Fruit fly (Drosophila melanogaster) whole organism, embryonic: ENCODE measurements around the gene CG33341.

Experiments used
- Adf1 ChIP-seq: fragments of 200-800 bp; sonication (Bioruptor generic); IDR thresholded peaks from 2 replicates; pipeline ENCODE4 v1.3.6; 2022; ENCODE audit warnings: missing biosample characterization, missing genetic modification characterization
- Bteb2 ChIP-seq: fragments of 200-800 bp; sonication (Bioruptor generic); optimal IDR thresholded peaks from 2 replicates; lab custom pipeline; 2016; ENCODE audit warnings: missing biosample characterization, missing genetic modification characterization
- CG10431 ChIP-seq: fragments of 200-800 bp; sonication (Bioruptor generic); optimal IDR thresholded peaks from 3 replicates; lab custom pipeline; 2018; ENCODE audit warnings: missing biosample characterization, mild to moderate bottlenecking, missing genetic modification characterization
- CG12071 ChIP-seq: fragments of 200-800 bp; sonication (Bioruptor generic); optimal IDR thresholded peaks from 3 replicates; lab custom pipeline; 2018; ENCODE audit warnings: missing biosample characterization, mild to moderate bottlenecking, missing genetic modification characterization
- CG12659 ChIP-seq: fragments of 200-800 bp; sonication (Bioruptor generic); optimal IDR thresholded peaks from 3 replicates; lab custom pipeline; 2017; ENCODE audit warnings: mild to moderate bottlenecking, missing biosample characterization, missing genetic modification reagents, missing genetic modification characterization
- CG13424 ChIP-seq: fragments of 200-800 bp; sonication (Bioruptor generic); optimal IDR thresholded peaks from 2 replicates; lab custom pipeline; 2019; ENCODE audit warnings: missing biosample characterization, mild to moderate bottlenecking, missing genetic modification characterization, moderate library complexity
- CG17385 ChIP-seq: fragments of 200-800 bp; sonication (Bioruptor generic); optimal IDR thresholded peaks from 3 replicates; lab custom pipeline; 2018; ENCODE audit warnings: missing biosample characterization, mild to moderate bottlenecking, missing genetic modification characterization
- CG18476 ChIP-seq: fragments of 200-800 bp; sonication (Bioruptor generic); optimal IDR thresholded peaks from 2 replicates; lab custom pipeline; 2016; ENCODE audit warnings: missing biosample characterization, mild to moderate bottlenecking, missing genetic modification characterization
- CG2202 ChIP-seq: fragments of 200-800 bp; sonication (Bioruptor generic); optimal IDR thresholded peaks from 2 replicates; lab custom pipeline; 2018; ENCODE audit warnings: missing biosample characterization, mild to moderate bottlenecking, missing genetic modification characterization
- CG30403 ChIP-seq: fragments of 200-800 bp; sonication (Bioruptor generic); optimal IDR thresholded peaks from 3 replicates; lab custom pipeline; 2016; ENCODE audit warnings: missing biosample characterization, missing genetic modification characterization
- CG4282 ChIP-seq: fragments of 200-800 bp; sonication (Bioruptor generic); optimal IDR thresholded peaks from 2 replicates; lab custom pipeline; 2016; ENCODE audit warnings: missing biosample characterization, missing genetic modification characterization
- CG43689 ChIP-seq: fragments of 200-800 bp; sonication (Bioruptor generic); IDR thresholded peaks from 2 replicates; pipeline ENCODE4 v1.3.6; 2022; ENCODE audit warnings: missing biosample characterization, missing genetic modification characterization
- CG4404 ChIP-seq: fragments of 200-800 bp; sonication (Bioruptor generic); IDR thresholded peaks from 2 replicates; pipeline ENCODE4 v1.3.6; 2022; ENCODE audit warnings: missing biosample characterization, missing genetic modification characterization
- CG4617 ChIP-seq: fragments of 200-800 bp; sonication (Bioruptor generic); optimal IDR thresholded peaks from 3 replicates; lab custom pipeline; 2016; ENCODE audit warnings: missing biosample characterization, missing genetic modification characterization, borderline replicate concordance
- CG4707 ChIP-seq: fragments of 200-800 bp; sonication (Bioruptor generic); optimal IDR thresholded peaks from 2 replicates; lab custom pipeline; 2018; ENCODE audit warnings: missing biosample characterization, mild to moderate bottlenecking, missing genetic modification characterization, moderate library complexity
- CG7839 ChIP-seq: fragments of 200-800 bp; sonication (Bioruptor generic); optimal IDR thresholded peaks from 3 replicates; lab custom pipeline; 2018; ENCODE audit warnings: missing biosample characterization, mild to moderate bottlenecking, missing genetic modification characterization, moderate library complexity
- CG7963 ChIP-seq: fragments of 200-800 bp; sonication (Bioruptor generic); IDR thresholded peaks from 3 replicates; pipeline ENCODE4 v1.3.6; 2022; ENCODE audit warnings: missing biosample characterization, missing genetic modification characterization; ENCODE audit not compliant: partially characterized antibody
- Chrac-16 ChIP-seq: fragments of 200-800 bp; sonication (Bioruptor generic); optimal IDR thresholded peaks from 3 replicates; lab custom pipeline; 2016; ENCODE audit warnings: missing biosample characterization, missing genetic modification characterization
- CkIIα-i1 ChIP-seq: fragments of 200-800 bp; sonication (Bioruptor generic); IDR thresholded peaks from 2 replicates; pipeline ENCODE4 v1.3.6; 2022; ENCODE audit warnings: missing biosample characterization, missing genetic modification characterization
- D ChIP-seq, 2 experiments: fragments of 200-800 bp in 1 of 2; fragments of >200 bp in 1 of 2; sonication (Bioruptor generic) in 1 of 2; optimal IDR thresholded peaks; 2 replicates in 1 of 2; 3 replicates in 1 of 2; lab custom pipeline; 2017; ENCODE audit warnings: mild to moderate bottlenecking in 1 of 2, missing biosample characterization in 1 of 2, missing genetic modification characterization in 1 of 2, missing genetic modification reagents in 1 of 2
- Dll ChIP-seq: fragments of 200-800 bp; sonication (Bioruptor generic); IDR thresholded peaks from 4 replicates; pipeline ENCODE4 v1.3.6; 2022; ENCODE audit warnings: missing biosample characterization, missing genetic modification characterization; ENCODE audit not compliant: partially characterized antibody
- Lhr ChIP-seq: fragments of 200-800 bp; sonication (Bioruptor generic); optimal IDR thresholded peaks from 3 replicates; lab custom pipeline; 2017; ENCODE audit warnings: mild to moderate bottlenecking, missing biosample characterization, missing genetic modification reagents, missing genetic modification characterization
- Ravus ChIP-seq: fragments of 200-800 bp; sonication (Bioruptor generic); IDR thresholded peaks from 2 replicates; pipeline ENCODE4 v1.3.6; 2022; ENCODE audit warnings: missing biosample characterization, missing genetic modification characterization
- Rx ChIP-seq: fragments of 200-800 bp; sonication (Bioruptor generic); IDR thresholded peaks from 2 replicates; pipeline ENCODE4 v1.3.6; 2022; ENCODE audit warnings: missing biosample characterization, missing genetic modification characterization
- Six4 ChIP-seq: fragments of 200-800 bp; sonication (Bioruptor generic); optimal IDR thresholded peaks from 2 replicates; lab custom pipeline; 2016; ENCODE audit warnings: missing biosample characterization, missing genetic modification characterization
- Xbp1 ChIP-seq: fragments of 200-800 bp; sonication (Bioruptor generic); optimal IDR thresholded peaks from 3 replicates; lab custom pipeline; 2016; ENCODE audit warnings: missing biosample characterization, mild to moderate bottlenecking, missing genetic modification characterization
- YL-1 ChIP-seq: fragments of 200-800 bp; sonication (Bioruptor generic); optimal IDR thresholded peaks from 3 replicates; lab custom pipeline; 2017; ENCODE audit warnings: missing biosample characterization, mild to moderate bottlenecking, missing genetic modification characterization
- caup ChIP-seq: fragments of 200-800 bp; sonication (Bioruptor generic); optimal IDR thresholded peaks from 3 replicates; lab custom pipeline; 2017; ENCODE audit warnings: missing biosample characterization, mild to moderate bottlenecking, missing genetic modification characterization, moderate library complexity; ENCODE audit not compliant: severe bottlenecking
- chn ChIP-seq: fragments of 200-800 bp; sonication (Bioruptor generic); optimal IDR thresholded peaks from 2 replicates; lab custom pipeline; 2016; ENCODE audit warnings: missing biosample characterization, missing genetic modification characterization
- croc ChIP-seq: fragments of 200-800 bp; sonication (Bioruptor generic); conservative IDR thresholded peaks from 3 replicates; pipeline ENCODE4 v1.3.6; 2022; ENCODE audit warnings: missing biosample characterization, missing genetic modification characterization
- en ChIP-seq: fragments of 200-800 bp; sonication (Bioruptor generic); optimal IDR thresholded peaks from 2 replicates; lab custom pipeline; 2016; ENCODE audit warnings: missing biosample characterization, missing genetic modification characterization
- eyg ChIP-seq: fragments of 200-800 bp; sonication (Bioruptor generic); optimal IDR thresholded peaks from 3 replicates; lab custom pipeline; 2016; ENCODE audit warnings: missing biosample characterization, missing genetic modification characterization
- gsb ChIP-seq: fragments of 200-800 bp; sonication (Bioruptor generic); IDR thresholded peaks from 2 replicates; pipeline ENCODE4 v1.3.6; 2022; ENCODE audit warnings: missing biosample characterization, missing genetic modification characterization
- gsb-n ChIP-seq: fragments of 200-800 bp; sonication (Bioruptor generic); optimal IDR thresholded peaks from 3 replicates; lab custom pipeline; 2018; ENCODE audit warnings: missing biosample characterization, mild to moderate bottlenecking, missing genetic modification characterization
- hth ChIP-seq: fragments of >200 bp; optimal IDR thresholded peaks from 2 replicates; lab custom pipeline; 2017; ENCODE audit warnings: inconsistent platforms
- insv ChIP-seq, 2 experiments: fragments of 200-800 bp; sonication (Bioruptor generic); optimal IDR thresholded peaks; 3 replicates each; lab custom pipeline; 2016 to 2018; ENCODE audit warnings: missing biosample characterization in 2 of 2, missing genetic modification characterization in 2 of 2
- kah ChIP-seq: fragments of 200-800 bp; sonication (Bioruptor generic); optimal IDR thresholded peaks from 2 replicates; lab custom pipeline; 2018; ENCODE audit warnings: missing biosample characterization, mild to moderate bottlenecking, missing genetic modification characterization
- knrl ChIP-seq: fragments of 200-800 bp; sonication (Bioruptor generic); IDR thresholded peaks from 3 replicates; pipeline ENCODE4 v1.3.6; 2022; ENCODE audit warnings: missing biosample characterization, missing genetic modification characterization; ENCODE audit not compliant: partially characterized antibody
- lilli ChIP-seq: fragments of 200-800 bp; sonication (Bioruptor generic); optimal IDR thresholded peaks from 3 replicates; lab custom pipeline; 2016; ENCODE audit warnings: missing biosample characterization, missing genetic modification characterization
- mirr ChIP-seq: fragments of 200-800 bp; sonication (Bioruptor generic); optimal IDR thresholded peaks from 3 replicates; lab custom pipeline; 2018; ENCODE audit warnings: missing biosample characterization, mild to moderate bottlenecking, missing genetic modification characterization
- nau ChIP-seq: fragments of 200-800 bp; sonication (Bioruptor generic); optimal IDR thresholded peaks from 3 replicates; lab custom pipeline; 2017; ENCODE audit warnings: missing biosample characterization, mild to moderate bottlenecking, missing genetic modification characterization, missing genetic modification reagents
- pan ChIP-seq, 4 experiments: fragments of >200 bp in 3 of 4; fragments of 200-800 bp in 1 of 4; sonication (Bioruptor generic) in 1 of 4; optimal IDR thresholded peaks in 3 of 4; IDR thresholded peaks in 1 of 4; 2 replicates each; pipeline versions ENCODE4 v1.3.6 to Lab custom; 2017 to 2022; ENCODE audit warnings: missing biosample characterization in 2 of 4, missing genetic modification characterization in 2 of 4, mixed read lengths in 1 of 4
- sim ChIP-seq: fragments of 200-800 bp; sonication (Bioruptor generic); IDR thresholded peaks from 2 replicates; pipeline ENCODE4 v1.3.6; 2022; ENCODE audit warnings: missing biosample characterization, missing genetic modification characterization
- sima ChIP-seq: fragments of 200-800 bp; sonication (Bioruptor generic); optimal IDR thresholded peaks from 2 replicates; lab custom pipeline; 2016; ENCODE audit warnings: missing biosample characterization, missing genetic modification characterization
- slou ChIP-seq: fragments of 200-800 bp; sonication (Bioruptor generic); optimal IDR thresholded peaks from 3 replicates; lab custom pipeline; 2016; ENCODE audit warnings: missing biosample characterization, missing genetic modification characterization
- ssp ChIP-seq: fragments of 200-800 bp; sonication (Bioruptor generic); IDR thresholded peaks from 2 replicates; pipeline ENCODE4 v1.3.6; 2022; ENCODE audit warnings: missing biosample characterization, missing genetic modification characterization
- stwl ChIP-seq: fragments of 200-800 bp; sonication (Bioruptor generic); optimal IDR thresholded peaks from 3 replicates; lab custom pipeline; 2018; ENCODE audit warnings: missing biosample characterization, mild to moderate bottlenecking, missing genetic modification characterization, moderate library complexity
- unc-4 ChIP-seq: fragments of 200-800 bp; sonication (Bioruptor generic); IDR thresholded peaks from 2 replicates; pipeline ENCODE4 v1.3.6; 2022; ENCODE audit warnings: missing biosample characterization, missing genetic modification characterization; ENCODE audit not compliant: partially characterized antibody

CG33341 gene

dm6 chr3R:24348420-24349190, 19.6 kb upstream of the CG33341 start, which contains the start of the genes CG5746 and CG6454 (continued):
- peak; percentile 95 for TF ChIP-seq CG17385 (GFP tag; lab: Kevin White, UChicago)
- no peak for TF ChIP-seq sim (GFP tag; lab: Robert Waterston, UW)
- TF ChIP-seq eyg (GFP tag; lab: Kevin White, UChicago) = peak; percentile 11
- TF ChIP-seq ssp = no peak
- no peak for TF ChIP-seq CG12071
- no peak for TF ChIP-seq mirr (GFP tag; lab: Kevin White, UChicago)
- peak; percentile 31; the same call in 1 of the 2 replicates for TF ChIP-seq Rx
- 0 out of 4 replicates have a peak, but pooled peaks have one; percentile 19 for TF ChIP-seq Dll
- TF ChIP-seq Xbp1 (GFP tag; lab: Kevin White, UChicago) = peak; percentile 68
- TF ChIP-seq Chrac-16 = peak; percentile 64
- TF ChIP-seq slou (GFP tag; lab: Kevin White, UChicago) = no peak
- no peak for TF ChIP-seq gsb-n
- no peak for TF ChIP-seq hth (lab: Kevin White, UChicago)
- TF ChIP-seq Ravus (GFP tag; lab: Robert Waterston, UW) = no peak
- TF ChIP-seq CG4617 (GFP tag; lab: Kevin White, UChicago) = peak; percentile 75
- no peak for TF ChIP-seq CG10431 (GFP tag; lab: Kevin White, UChicago)
- TF ChIP-seq chn (GFP tag; lab: Kevin White, UChicago) = peak; percentile 65
- TF ChIP-seq pan (optimal IDR thresholded peaks at IDR 0.05; lab: Kevin White, UChicago) = no peak
- TF ChIP-seq pan (GFP tag; optimal IDR thresholded peaks at IDR 0.05 in 1 of 2, IDR thresholded peaks at IDR 0.05 in 1 of 2) = no peak
- no peak for TF ChIP-seq CG4282 (GFP tag; lab: Kevin White, UChicago)
- peak; percentile 78 for TF ChIP-seq CG30403 (GFP tag; lab: Kevin White, UChicago)
- no peak for TF ChIP-seq CG7839 (tag; lab: Kevin White, UChicago)
- peak; percentile 1 for TF ChIP-seq sima (GFP tag; lab: Kevin White, UChicago)
- TF ChIP-seq stwl (tag; lab: Kevin White, UChicago) = peak; percentile 48
- no peak for TF ChIP-seq gsb (GFP tag; lab: Robert Waterston, UW)
- no peak for TF ChIP-seq insv (GFP tag; optimal IDR thresholded peaks at IDR 0.05; lab: Kevin White, UChicago)
- no peak for TF ChIP-seq kah (GFP tag; lab: Kevin White, UChicago)
- peak; percentile 41 for TF ChIP-seq CG18476 (GFP tag; lab: Kevin White, UChicago)
- TF ChIP-seq Adf1 (GFP tag; lab: Robert Waterston, UW) = no peak
- no peak for TF ChIP-seq nau
- TF ChIP-seq Lhr = no peak
- TF ChIP-seq CG43689 = no peak
- TF ChIP-seq CG13424 (tag; lab: Kevin White, UChicago) = no peak
- no peak for TF ChIP-seq en (GFP tag; lab: Kevin White, UChicago)
- TF ChIP-seq unc-4 (GFP tag; lab: Robert Waterston, UW) = no peak
- no peak for TF ChIP-seq CG2202 (tag; lab: Kevin White, UChicago)
- TF ChIP-seq CkIIα-i1 = no peak
- TF ChIP-seq Six4 = peak; percentile 33
- peak; percentile 83 for TF ChIP-seq CG12659 (GFP tag; lab: Kevin White, UChicago)
- TF ChIP-seq CG4404 (GFP tag; lab: Robert Waterston, UW) = no peak
- TF ChIP-seq croc (GFP tag; lab: Robert Waterston, UW) = no peak
- peak; percentile 89 for TF ChIP-seq YL-1
- TF ChIP-seq D (optimal IDR thresholded peaks at IDR 0.05; lab: Kevin White, UChicago) = no peak
- TF ChIP-seq D (GFP tag; optimal IDR thresholded peaks at IDR 0.05; lab: Kevin White, UChicago) = no peak
- no peak for TF ChIP-seq CG4707 (GFP tag; lab: Kevin White, UChicago)
- TF ChIP-seq lilli = peak; percentile 76
- TF ChIP-seq knrl = no peak
- TF ChIP-seq caup (GFP tag; lab: Kevin White, UChicago) = no peak
- TF ChIP-seq CG7963 (GFP tag; lab: Robert Waterston, UW) = no peak
- TF ChIP-seq Bteb2 (GFP tag; lab: Kevin White, UChicago) = no peak
